Worm (Caenorhabditis elegans): ENCODE measurements around the gene far-6.

The far-6 gene

ce11 chrIV:13364869-13365268, 36.7 kb downstream of the far-6 start, which contains the start of gene srsx-25:
Gene srsx-25, plus strand, starts transcription at chrIV:13365169.
- no peak for TF ChIP-seq unc-62 (GFP tag; optimal IDR thresholded peaks at IDR 0.05)

ce11 chrIV:13369120-13369842, 41.1 kb downstream of the far-6 start, which contains the start of gene agt-1:
Gene agt-1, minus strand, starts transcription at chrIV:13369412.
- no peak for TF ChIP-seq unc-62 (GFP tag; optimal IDR thresholded peaks at IDR 0.05)

- TF ChIP-seq unc-62 (GFP tag; optimal IDR thresholded peaks at IDR 0.05): no peak
Observed at ce11 chrIV:13370235-13370739, 42.1 kb downstream of the far-6 start, which contains the start of the genes rla-2, popl-7 and Y62E10A.24. Gene rla-2, minus strand, starts transcription at chrIV:13370285. Gene popl-7, plus strand, starts transcription at chrIV:13370689. Gene Y62E10A.24, plus strand, starts transcription at chrIV:13370710.

- no peak for TF ChIP-seq unc-62 (GFP tag; optimal IDR thresholded peaks at IDR 0.05)
Observed at ce11 chrIV:13371699-13372098, 43.5 kb downstream of the far-6 start, which contains the start of gene Y62E10A.6. Gene Y62E10A.6, plus strand, starts transcription at chrIV:13371999.

ce11 chrIV:13374918-13375317, 46.8 kb downstream of the far-6 start:
- TF ChIP-seq unc-62 (GFP tag; optimal IDR thresholded peaks at IDR 0.05): no peak

ce11 chrIV:13377716-13378115, 49.6 kb downstream of the far-6 start, which contains the start of gene mau-8:
Gene mau-8, plus strand, starts transcription at chrIV:13378016.
- TF ChIP-seq unc-62 (GFP tag; optimal IDR thresholded peaks at IDR 0.05): no peak
